Fruit fly (Drosophila melanogaster): ENCODE data around the gene CG7488.

CG7488 gene

dm6 chr3R:12985828-12986530 is 9.4 kb upstream of the CG7488 start, which contains the start of gene CG31342:
Gene CG31342 (plus strand): TSS chr3R:12986041.
- TF ChIP-seq CG15710 (tag; optimal IDR thresholded peaks at IDR 0.05) (peak; percentile 34), CG17806 (tag; optimal IDR thresholded peaks at IDR 0.05) (peak; percentile 27), CG32121 (GFP tag; IDR thresholded peaks at IDR 0.05) (peak; percentile 27; the same call in 1 of the 2 replicates), CG34367 (tag; optimal IDR thresholded peaks at IDR 0.05) (no peak), CG9948 (tag; optimal IDR thresholded peaks at IDR 0.05) (peak; percentile 38), Snoo (tag; optimal IDR thresholded peaks at IDR 0.05) (peak; percentile 6), gl (tag; optimal IDR thresholded peaks at IDR 0.05) (no peak)

dm6 chr3R:12988411-12988810 is 7.0 kb upstream of the CG7488 start, which contains the start of gene CG14383:
Gene CG14383 (minus strand): TSS chr3R:12988511.
- no peak for TF ChIP-seq CG14655 (GFP tag; optimal IDR thresholded peaks at IDR 0.05)
- TF ChIP-seq CG8301 (tag; optimal IDR thresholded peaks at IDR 0.05), result no peak
- TF ChIP-seq Snoo (tag; optimal IDR thresholded peaks at IDR 0.05), result no peak
- TF ChIP-seq Pif1A (GFP tag; optimal IDR thresholded peaks at IDR 0.05), result no peak
- TF ChIP-seq CG10348 (GFP tag; IDR thresholded peaks at IDR 0.05), result no peak
- no peak for TF ChIP-seq Ets98B (GFP tag; IDR thresholded peaks at IDR 0.05)
- TF ChIP-seq CG15710 (tag; optimal IDR thresholded peaks at IDR 0.05), result no peak
- no peak for TF ChIP-seq EcR (GFP tag; optimal IDR thresholded peaks at IDR 0.05)
- TF ChIP-seq Pif1B (GFP tag; optimal IDR thresholded peaks at IDR 0.05), result no peak
- no peak for TF ChIP-seq CG4496 (GFP tag; IDR thresholded peaks at IDR 0.05)
- TF ChIP-seq CG12605 (GFP tag; IDR thresholded peaks at IDR 0.05), result no peak
- no peak for TF ChIP-seq D1 (tag; optimal IDR thresholded peaks at IDR 0.05)
- TF ChIP-seq CG34367 (tag; optimal IDR thresholded peaks at IDR 0.05), result no peak
- no peak for TF ChIP-seq fd96Ca (GFP tag; IDR thresholded peaks at IDR 0.05)
- TF ChIP-seq gl (tag; optimal IDR thresholded peaks at IDR 0.05), result no peak
- TF ChIP-seq CG9948 (tag; optimal IDR thresholded peaks at IDR 0.05), result no peak
- TF ChIP-seq CG8159 (tag; optimal IDR thresholded peaks at IDR 0.05), result no peak
- no peak for TF ChIP-seq CG13204 (GFP tag; optimal IDR thresholded peaks at IDR 0.05)
- no peak for TF ChIP-seq CG32121 (GFP tag; IDR thresholded peaks at IDR 0.05)
- TF ChIP-seq rn (GFP tag; IDR thresholded peaks at IDR 0.05), result no peak

DNA sequence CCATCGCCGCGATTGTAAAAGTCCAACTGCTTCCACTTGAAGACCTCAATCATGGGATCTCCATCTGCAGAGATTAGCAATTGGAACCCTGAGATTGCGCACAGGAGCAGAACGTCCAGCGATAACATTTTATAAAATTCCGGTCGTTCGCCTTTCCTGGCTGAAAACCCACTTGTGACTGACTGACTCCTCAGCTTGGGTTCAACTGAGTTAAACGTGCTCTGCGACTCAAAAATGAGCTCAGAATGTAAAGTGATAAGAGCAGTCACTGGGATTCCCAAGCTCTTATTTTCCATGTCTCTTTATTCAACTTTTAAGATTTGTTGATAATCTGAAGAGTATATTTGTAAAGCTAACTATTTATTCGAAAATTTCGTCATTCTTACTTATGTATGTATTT is 2.4 kb upstream of the CG7488 start, which contains the start of gene yellow-f:
yellow-f (minus strand) TSS at position 184 of the 400 bp plus-strand sequence.
- peak; percentile 92 for TF ChIP-seq EcR (GFP tag; optimal IDR thresholded peaks at IDR 0.05)
- no peak for TF ChIP-seq CG10348 (GFP tag; IDR thresholded peaks at IDR 0.05)

- TF ChIP-seq Snoo (tag; optimal IDR thresholded peaks at IDR 0.05) (no peak), CG34367 (tag; optimal IDR thresholded peaks at IDR 0.05) (no peak), Pif1A (GFP tag; optimal IDR thresholded peaks at IDR 0.05) (no peak)
Measured at dm6 chr3R:12995047-12995446, 373 bp upstream of the CG7488 start, which contains the start of gene yellow-f2. Gene yellow-f2 (minus strand): TSS chr3R:12995147.

dm6 chr3R:12997550-12998233 is 2.3 kb downstream of the CG7488 start, which contains the start of the genes CG17327, CG44194 and CG7518:
Gene CG17327 (minus strand): TSS chr3R:12997726.
Gene CG44194 (minus strand): TSS chr3R:12997726.
Gene CG7518 (plus strand): TSS chr3R:12998089.
- 0 out of 3 replicates have a peak, but pooled peaks have one; percentile 11 for TF ChIP-seq CG4496 (GFP tag; IDR thresholded peaks at IDR 0.05)
- TF ChIP-seq Ets98B (GFP tag; IDR thresholded peaks at IDR 0.05), result 0 out of 2 replicates have a peak, but pooled peaks have one; percentile 15
- TF ChIP-seq CG10348 (GFP tag; IDR thresholded peaks at IDR 0.05), result no peak

DNA sequence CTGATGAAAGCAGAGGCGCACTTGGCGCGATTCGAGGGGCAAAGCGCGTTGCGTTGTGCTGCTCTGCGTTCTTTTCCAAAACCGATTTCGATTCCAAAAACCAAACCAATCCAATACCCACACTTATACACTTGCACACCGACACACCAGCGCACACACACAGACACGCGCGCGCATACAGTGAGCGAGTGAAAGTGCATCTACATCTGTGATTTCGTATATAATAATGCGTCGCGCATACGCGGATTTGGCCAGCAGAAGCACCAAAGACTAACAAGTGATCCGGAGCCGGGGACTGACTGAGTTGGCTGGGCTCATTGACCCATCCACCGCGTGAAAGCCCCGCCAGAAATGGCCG is 2.8 kb downstream of the CG7488 start:
- no peak for TF ChIP-seq CG12605 (GFP tag; IDR thresholded peaks at IDR 0.05)
- no peak for TF ChIP-seq CG15710 (tag; optimal IDR thresholded peaks at IDR 0.05)
- no peak for TF ChIP-seq Pif1A (GFP tag; optimal IDR thresholded peaks at IDR 0.05)
- TF ChIP-seq Ets98B (GFP tag; IDR thresholded peaks at IDR 0.05), result no peak
- no peak for TF ChIP-seq CG10348 (GFP tag; IDR thresholded peaks at IDR 0.05)

dm6 chr3R:13009595-13009994 is 14.2 kb downstream of the CG7488 start, which contains the start of gene CG11656:
Gene CG11656 (plus strand): TSS chr3R:13009895.
- no peak for TF ChIP-seq EcR (GFP tag; optimal IDR thresholded peaks at IDR 0.05)
- no peak for TF ChIP-seq Snoo (tag; optimal IDR thresholded peaks at IDR 0.05)
- TF ChIP-seq Pif1A (GFP tag; optimal IDR thresholded peaks at IDR 0.05), result no peak
- TF ChIP-seq CG17806 (tag; optimal IDR thresholded peaks at IDR 0.05), result no peak
- TF ChIP-seq Pif1B (GFP tag; optimal IDR thresholded peaks at IDR 0.05), result no peak
- TF ChIP-seq CG32121 (GFP tag; IDR thresholded peaks at IDR 0.05), result no peak
- TF ChIP-seq CG8301 (tag; optimal IDR thresholded peaks at IDR 0.05), result no peak
- TF ChIP-seq fd96Ca (GFP tag; IDR thresholded peaks at IDR 0.05), result no peak
- TF ChIP-seq CG9948 (tag; optimal IDR thresholded peaks at IDR 0.05), result no peak
- no peak for TF ChIP-seq CG14655 (GFP tag; optimal IDR thresholded peaks at IDR 0.05)
- no peak for TF ChIP-seq Ets98B (GFP tag; IDR thresholded peaks at IDR 0.05)
- TF ChIP-seq CG10348 (GFP tag; IDR thresholded peaks at IDR 0.05), result no peak
- TF ChIP-seq CG12605 (GFP tag; IDR thresholded peaks at IDR 0.05), result no peak
- no peak for TF ChIP-seq CG15710 (tag; optimal IDR thresholded peaks at IDR 0.05)
- TF ChIP-seq CG13204 (GFP tag; optimal IDR thresholded peaks at IDR 0.05), result no peak
- no peak for TF ChIP-seq CG8159 (tag; optimal IDR thresholded peaks at IDR 0.05)
- no peak for TF ChIP-seq D1 (tag; optimal IDR thresholded peaks at IDR 0.05)
- TF ChIP-seq CG4496 (GFP tag; IDR thresholded peaks at IDR 0.05), result no peak
- no peak for TF ChIP-seq CG34367 (tag; optimal IDR thresholded peaks at IDR 0.05)
